Worm (Caenorhabditis elegans) whole organism, L2 larva: ENCODE results near the gene scl-7.

Experiments
- ama-1 ChIP-seq: fragments of 150-350 bp; optimal IDR thresholded peaks from 2 replicates; lab custom pipeline; 2018; ENCODE audit warnings: inconsistent platforms
- lin-13 ChIP-seq: fragments of 150-350 bp; optimal IDR thresholded peaks from 2 replicates; lab custom pipeline; 2014; ENCODE audit warnings: missing biosample characterization, missing genetic modification reagents, missing genetic modification characterization
- lin-39 ChIP-seq: fragments of 150-350 bp; optimal IDR thresholded peaks from 2 replicates; lab custom pipeline; 2014; ENCODE audit warnings: missing biosample characterization, missing genetic modification reagents, missing genetic modification characterization
- nhr-12 ChIP-seq: fragments of 150-350 bp; optimal IDR thresholded peaks from 2 replicates; lab custom pipeline; 2014; ENCODE audit warnings: missing biosample characterization, missing genetic modification characterization
- nhr-25 ChIP-seq: fragments of 150-350 bp; sonication (generic microtip); optimal IDR thresholded peaks from 3 replicates; lab custom pipeline; 2014; ENCODE audit warnings: missing biosample characterization, missing genetic modification characterization

DNA sequence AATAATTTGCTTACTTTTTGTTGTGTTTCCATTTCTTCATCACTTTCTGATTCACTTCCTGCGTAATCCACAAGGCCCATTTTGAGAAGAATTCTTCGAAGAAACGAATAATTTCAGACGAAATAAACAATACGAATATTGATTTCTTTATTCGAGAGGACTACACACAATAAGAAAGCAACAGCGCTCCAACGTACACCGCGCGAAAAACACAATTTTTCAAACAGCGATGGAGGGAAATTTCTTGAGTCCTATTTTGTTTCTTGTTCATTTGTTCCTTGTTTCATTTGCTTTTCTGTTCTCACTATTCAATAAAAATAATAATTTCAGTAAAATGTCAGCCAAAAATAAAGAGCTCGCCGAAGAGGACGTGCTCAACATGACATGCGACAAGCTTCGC is 23.4 kb downstream of the scl-7 start, which contains the start of the genes prcc-1 and C39E9.12:
- no peak for TF ChIP-seq lin-13 (GFP tag; lab: Kevin White, UChicago)
- TF ChIP-seq nhr-12 (tag; lab: Kevin White, UChicago), result no peak
- TF ChIP-seq lin-39 (tag; lab: Kevin White, UChicago), result no peak
- no peak for TF ChIP-seq ama-1 (lab: Kevin White, UChicago)
- no peak for TF ChIP-seq nhr-25 (tag; lab: Kevin White, UChicago)
